Fruit fly (Drosophila melanogaster) whole organism, embryonic: ENCODE measurements around the gene CG9839.

ENCODE experiments used
- Bgb ChIP-seq: fragments of 200-800 bp; sonication (Bioruptor generic); IDR thresholded peaks from 2 replicates; pipeline ENCODE4 v1.3.6; 2022; ENCODE audit warnings: missing biosample characterization, missing genetic modification characterization; ENCODE audit not compliant: partially characterized antibody
- CG10209 ChIP-seq: fragments of 200-800 bp; sonication (Bioruptor generic); optimal IDR thresholded peaks from 3 replicates; lab custom pipeline; 2017; ENCODE audit warnings: missing biosample characterization, mild to moderate bottlenecking, missing genetic modification characterization, missing genetic modification reagents
- CG10654 ChIP-seq: fragments of 200-800 bp; sonication (Bioruptor generic); optimal IDR thresholded peaks from 2 replicates; lab custom pipeline; 2016; ENCODE audit warnings: missing biosample characterization, missing genetic modification characterization
- CG10959 ChIP-seq: fragments of 200-800 bp; sonication (Bioruptor generic); IDR thresholded peaks from 2 replicates; pipeline ENCODE4 v1.3.6; 2022; ENCODE audit warnings: missing biosample characterization, missing genetic modification characterization
- CG11093 ChIP-seq: fragments of 200-800 bp; sonication (Bioruptor generic); IDR thresholded peaks from 3 replicates; pipeline ENCODE4 v1.3.6; 2022; ENCODE audit warnings: missing biosample characterization, missing genetic modification characterization
- CG14965 ChIP-seq: fragments of 200-800 bp; sonication (Bioruptor generic); optimal IDR thresholded peaks from 2 replicates; lab custom pipeline; 2016; ENCODE audit warnings: missing biosample characterization, missing genetic modification characterization, borderline replicate concordance
- CG1529 ChIP-seq: fragments of 200-800 bp; sonication (Bioruptor generic); optimal IDR thresholded peaks from 3 replicates; lab custom pipeline; 2018; ENCODE audit warnings: missing biosample characterization, missing genetic modification characterization
- CG15479 ChIP-seq: fragments of 200-800 bp; sonication (Bioruptor generic); optimal IDR thresholded peaks from 3 replicates; lab custom pipeline; 2019; ENCODE audit warnings: missing biosample characterization, mild to moderate bottlenecking, missing genetic modification characterization, moderate library complexity
- CG16813 ChIP-seq: fragments of 200-800 bp; sonication (Bioruptor generic); IDR thresholded peaks from 3 replicates; pipeline ENCODE4 v1.3.6; 2022; ENCODE audit warnings: missing biosample characterization, missing genetic modification characterization; ENCODE audit not compliant: partially characterized antibody
- CG17359 ChIP-seq: fragments of 200-800 bp; sonication (Bioruptor generic); optimal IDR thresholded peaks from 3 replicates; lab custom pipeline; 2018; ENCODE audit warnings: missing biosample characterization, mild to moderate bottlenecking, missing genetic modification characterization, moderate library complexity
- CG17361 ChIP-seq: fragments of 200-800 bp; sonication (Bioruptor generic); IDR thresholded peaks from 3 replicates; pipeline ENCODE4 v1.3.6; 2022; ENCODE audit warnings: missing biosample characterization, missing genetic modification characterization
- CG30403 ChIP-seq: fragments of 200-800 bp; sonication (Bioruptor generic); optimal IDR thresholded peaks from 3 replicates; lab custom pipeline; 2016; ENCODE audit warnings: missing biosample characterization, missing genetic modification characterization
- CG4617 ChIP-seq: fragments of 200-800 bp; sonication (Bioruptor generic); optimal IDR thresholded peaks from 3 replicates; lab custom pipeline; 2016; ENCODE audit warnings: missing biosample characterization, missing genetic modification characterization, borderline replicate concordance
- CG6654 ChIP-seq: fragments of 200-800 bp; sonication (Bioruptor generic); optimal IDR thresholded peaks from 2 replicates; lab custom pipeline; 2017; ENCODE audit warnings: missing biosample characterization, mild to moderate bottlenecking, missing genetic modification characterization
- CG8924 ChIP-seq: fragments of 200-800 bp; optimal IDR thresholded peaks from 3 replicates; lab custom pipeline; 2019; ENCODE audit warnings: missing biosample characterization, mild to moderate bottlenecking, missing genetic modification characterization, moderate library complexity
- CG9727 ChIP-seq: fragments of 200-800 bp; sonication (Bioruptor generic); optimal IDR thresholded peaks from 3 replicates; lab custom pipeline; 2017; ENCODE audit warnings: missing biosample characterization, mild to moderate bottlenecking, missing genetic modification characterization
- CHES-1-like ChIP-seq: fragments of 200-800 bp; sonication (Bioruptor generic); optimal IDR thresholded peaks from 2 replicates; lab custom pipeline; 2016; ENCODE audit warnings: missing biosample characterization, missing genetic modification characterization
- CTCF ChIP-seq: fragments of 200-800 bp; sonication (Bioruptor generic); optimal IDR thresholded peaks from 2 replicates; lab custom pipeline; 2017; ENCODE audit warnings: missing biosample characterization, mild to moderate bottlenecking, missing genetic modification characterization, moderate library complexity
- CkIIα-i1 ChIP-seq: fragments of 200-800 bp; sonication (Bioruptor generic); IDR thresholded peaks from 2 replicates; pipeline ENCODE4 v1.3.6; 2022; ENCODE audit warnings: missing biosample characterization, missing genetic modification characterization
- CoRest ChIP-seq: fragments of 200-800 bp; sonication (Bioruptor generic); optimal IDR thresholded peaks from 3 replicates; lab custom pipeline; 2018; ENCODE audit warnings: missing biosample characterization, mild to moderate bottlenecking, missing genetic modification characterization, moderate library complexity
- HLHmδ ChIP-seq: fragments of 200-800 bp; sonication (Bioruptor generic); optimal IDR thresholded peaks from 2 replicates; lab custom pipeline; 2018; ENCODE audit warnings: missing biosample characterization, mild to moderate bottlenecking, missing genetic modification characterization, moderate library complexity
- Hmx ChIP-seq: fragments of 200-800 bp; sonication (Bioruptor generic); optimal IDR thresholded peaks from 2 replicates; lab custom pipeline; 2016; ENCODE audit warnings: missing biosample characterization, missing genetic modification characterization
- MBD-R2 ChIP-seq: fragments of 200-800 bp; sonication (Bioruptor generic); IDR thresholded peaks from 2 replicates; pipeline ENCODE4 v1.3.6; 2022; ENCODE audit warnings: missing biosample characterization, missing genetic modification characterization
- Nf-YA ChIP-seq: fragments of 200-800 bp; sonication (Bioruptor generic); IDR thresholded peaks from 2 replicates; pipeline ENCODE4 v1.3.6; 2022; ENCODE audit warnings: missing biosample characterization, missing genetic modification characterization
- Nf-YB ChIP-seq: fragments of 200-800 bp; sonication (Bioruptor generic); optimal IDR thresholded peaks from 3 replicates; lab custom pipeline; 2019; ENCODE audit warnings: missing biosample characterization, mild to moderate bottlenecking, missing genetic modification characterization, moderate library complexity
- Scr ChIP-seq: fragments of 200-800 bp; sonication (Bioruptor generic); IDR thresholded peaks from 2 replicates; pipeline ENCODE4 v1.3.6; 2022; ENCODE audit warnings: missing biosample characterization, missing genetic modification characterization; ENCODE audit not compliant: partially characterized antibody
- Sox102F ChIP-seq: fragments of 200-800 bp; sonication (Bioruptor generic); optimal IDR thresholded peaks from 2 replicates; lab custom pipeline; 2018; ENCODE audit warnings: missing biosample characterization, mild to moderate bottlenecking, missing genetic modification characterization, moderate library complexity
- abd-A ChIP-seq: fragments of 200-800 bp; sonication (Bioruptor generic); optimal IDR thresholded peaks from 3 replicates; lab custom pipeline; 2019; ENCODE audit warnings: missing biosample characterization, mild to moderate bottlenecking, missing genetic modification characterization, moderate library complexity
- ap ChIP-seq: fragments of 200-800 bp; sonication (Bioruptor generic); IDR thresholded peaks from 2 replicates; pipeline ENCODE4 v1.3.6; 2022; ENCODE audit warnings: missing biosample characterization, missing genetic modification characterization
- cas ChIP-seq: fragments of 200-800 bp; sonication (Bioruptor generic); IDR thresholded peaks from 2 replicates; pipeline ENCODE4 v1.3.6; 2022; ENCODE audit warnings: missing biosample characterization, missing genetic modification characterization
- croc ChIP-seq: fragments of 200-800 bp; sonication (Bioruptor generic); conservative IDR thresholded peaks from 3 replicates; pipeline ENCODE4 v1.3.6; 2022; ENCODE audit warnings: missing biosample characterization, missing genetic modification characterization
- danr ChIP-seq: fragments of 200-800 bp; sonication (Bioruptor generic); IDR thresholded peaks from 2 replicates; pipeline ENCODE4 v1.3.6; 2022; ENCODE audit warnings: missing biosample characterization, missing genetic modification characterization
- disco-r ChIP-seq: fragments of 200-800 bp; sonication (Bioruptor generic); optimal IDR thresholded peaks from 2 replicates; lab custom pipeline; 2016; ENCODE audit warnings: missing biosample characterization, missing genetic modification characterization
- dm ChIP-seq: fragments of 200-800 bp; sonication (Bioruptor generic); optimal IDR thresholded peaks from 3 replicates; lab custom pipeline; 2016; ENCODE audit warnings: missing biosample characterization, missing genetic modification characterization
- dmrt11E ChIP-seq: fragments of 200-800 bp; sonication (Bioruptor generic); optimal IDR thresholded peaks from 3 replicates; lab custom pipeline; 2018; ENCODE audit warnings: missing biosample characterization, mild to moderate bottlenecking, missing genetic modification characterization, moderate library complexity
- gem ChIP-seq: fragments of 200-800 bp; sonication (Bioruptor generic); optimal IDR thresholded peaks from 2 replicates; lab custom pipeline; 2019; ENCODE audit warnings: missing biosample characterization, mild to moderate bottlenecking, missing genetic modification characterization, moderate library complexity
- grau ChIP-seq: fragments of 200-800 bp; optimal IDR thresholded peaks from 3 replicates; lab custom pipeline; 2019; ENCODE audit warnings: missing biosample characterization, mild to moderate bottlenecking, missing genetic modification characterization, moderate library complexity
- h ChIP-seq: fragments of >200 bp; optimal IDR thresholded peaks from 2 replicates; lab custom pipeline; 2017
- insv ChIP-seq, 2 experiments: fragments of 200-800 bp; sonication (Bioruptor generic); optimal IDR thresholded peaks; 3 replicates each; lab custom pipeline; 2016 to 2018; ENCODE audit warnings: missing biosample characterization in 2 of 2, missing genetic modification characterization in 2 of 2
- klu ChIP-seq: fragments of 200-800 bp; sonication (Bioruptor generic); IDR thresholded peaks from 2 replicates; pipeline ENCODE4 v1.3.6; 2022; ENCODE audit warnings: missing biosample characterization, missing genetic modification characterization
- phol ChIP-seq: fragments of 200-800 bp; sonication (Bioruptor generic); optimal IDR thresholded peaks from 3 replicates; lab custom pipeline; 2018; ENCODE audit warnings: missing biosample characterization, mild to moderate bottlenecking, missing genetic modification characterization, moderate library complexity
- pzg ChIP-seq: fragments of 200-800 bp; sonication (Bioruptor generic); optimal IDR thresholded peaks from 3 replicates; lab custom pipeline; 2018; ENCODE audit warnings: missing biosample characterization, mild to moderate bottlenecking, missing genetic modification characterization, moderate library complexity
- seq ChIP-seq: fragments of 200-800 bp; sonication (Bioruptor generic); IDR thresholded peaks from 2 replicates; pipeline ENCODE4 v1.3.6; 2022; ENCODE audit warnings: missing biosample characterization, missing genetic modification characterization
- sna ChIP-seq: fragments of 200-800 bp; sonication (Bioruptor generic); IDR thresholded peaks from 2 replicates; pipeline ENCODE4 v1.3.6; 2022; ENCODE audit warnings: missing biosample characterization, missing genetic modification characterization; ENCODE audit not compliant: partially characterized antibody
- sob ChIP-seq: fragments of 200-800 bp; sonication (Bioruptor generic); IDR thresholded peaks from 2 replicates; pipeline ENCODE4 v1.3.6; 2022; ENCODE audit warnings: missing biosample characterization, missing genetic modification characterization
- trem ChIP-seq: fragments of 200-800 bp; optimal IDR thresholded peaks from 3 replicates; lab custom pipeline; 2019; ENCODE audit warnings: missing biosample characterization, mild to moderate bottlenecking, missing genetic modification characterization, moderate library complexity
- unc-4 ChIP-seq: fragments of 200-800 bp; sonication (Bioruptor generic); IDR thresholded peaks from 2 replicates; pipeline ENCODE4 v1.3.6; 2022; ENCODE audit warnings: missing biosample characterization, missing genetic modification characterization; ENCODE audit not compliant: partially characterized antibody
- usp ChIP-seq: fragments of >200 bp; optimal IDR thresholded peaks from 2 replicates; lab custom pipeline; 2017; ENCODE audit warnings: missing biosample characterization, missing genetic modification characterization
- wdn ChIP-seq: fragments of 200-800 bp; sonication (Bioruptor generic); IDR thresholded peaks from 2 replicates; pipeline ENCODE4 v1.3.6; 2022; ENCODE audit warnings: missing biosample characterization, missing genetic modification characterization
- zen ChIP-seq: fragments of 200-800 bp; sonication (Bioruptor generic); optimal IDR thresholded peaks from 3 replicates; lab custom pipeline; 2018; ENCODE audit warnings: missing biosample characterization, mild to moderate bottlenecking, missing genetic modification characterization, moderate library complexity

CG9839 gene

DNA sequence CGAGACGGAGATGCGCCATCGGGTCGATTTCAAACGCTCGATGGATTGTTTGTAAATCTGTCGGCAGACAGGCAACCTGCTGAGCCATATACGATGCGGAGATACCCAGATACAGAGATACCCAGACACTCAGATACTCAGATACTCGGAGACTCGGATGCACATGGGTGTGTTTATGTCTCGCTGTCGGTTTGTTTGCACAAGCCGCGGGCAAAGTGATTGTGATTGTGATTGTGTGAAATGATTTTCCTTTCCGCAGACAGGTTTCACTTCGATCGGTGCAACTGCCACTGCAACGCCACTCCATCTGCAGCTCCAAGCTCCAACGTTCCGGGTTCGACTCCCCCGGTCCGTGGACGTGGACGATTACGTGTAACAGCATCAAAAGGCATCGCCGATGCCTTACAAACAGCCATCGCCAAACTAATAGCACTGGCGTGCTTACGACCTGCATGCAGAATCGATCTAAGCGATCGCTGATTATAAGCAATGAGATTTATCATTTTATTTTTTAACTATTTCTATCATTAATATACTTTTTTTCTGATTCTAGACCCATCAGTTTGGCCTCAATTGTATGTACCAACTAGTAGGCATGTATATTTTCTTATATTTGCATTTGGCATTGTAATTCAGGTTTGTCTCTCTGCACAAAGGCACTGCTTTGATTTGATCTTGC is 16.7 kb downstream of the CG9839 start (continued):
- peak; percentile 34; the same call in 1 of the 2 replicates for TF ChIP-seq sob
- TF ChIP-seq CG10654 (GFP tag; lab: Kevin White, UChicago): peak; percentile 29
- peak; percentile 67 for TF ChIP-seq Sox102F
- 0 out of 2 replicates have a peak, but pooled peaks have one; percentile 16 for TF ChIP-seq wdn (GFP tag; lab: Robert Waterston, UW)
- no peak for TF ChIP-seq disco-r (GFP tag; lab: Kevin White, UChicago)
- no peak for TF ChIP-seq HLHmδ
- TF ChIP-seq insv (GFP tag; optimal IDR thresholded peaks at IDR 0.05; lab: Kevin White, UChicago): no peak
- TF ChIP-seq CTCF (GFP tag; lab: Kevin White, UChicago): no peak
- TF ChIP-seq abd-A: peak; percentile 11
- TF ChIP-seq sna (GFP tag; lab: Robert Waterston, UW): no peak
- peak; percentile 22; the same call in 1 of the 2 replicates for TF ChIP-seq CG10959
- TF ChIP-seq trem (tag; lab: Kevin White, UChicago): peak; percentile 19
- no peak for TF ChIP-seq pzg (GFP tag; lab: Kevin White, UChicago)
- TF ChIP-seq gem (tag; lab: Kevin White, UChicago): peak; percentile 72
- TF ChIP-seq Nf-YA: peak; percentile 55; the same call in 1 of the 2 replicates
- TF ChIP-seq Bgb: no peak
- TF ChIP-seq CG4617 (GFP tag; lab: Kevin White, UChicago): no peak
- 0 out of 3 replicates have a peak, but pooled peaks have one; percentile 45 for TF ChIP-seq croc (GFP tag; lab: Robert Waterston, UW)
- no peak for TF ChIP-seq CG15479 (GFP tag; lab: Kevin White, UChicago)
- TF ChIP-seq CG14965 (GFP tag; lab: Kevin White, UChicago): no peak
- no peak for TF ChIP-seq CHES-1-like (GFP tag; lab: Kevin White, UChicago)
- peak; percentile 78 for TF ChIP-seq danr (GFP tag; lab: Robert Waterston, UW)
- peak; percentile 56; the same call in 1 of the 2 replicates for TF ChIP-seq ap (GFP tag; lab: Robert Waterston, UW)
- peak; percentile 42 for TF ChIP-seq grau (tag; lab: Kevin White, UChicago)
- TF ChIP-seq Hmx (GFP tag; lab: Kevin White, UChicago): no peak
- TF ChIP-seq dm (GFP tag; lab: Kevin White, UChicago): no peak
- TF ChIP-seq CG16813 (GFP tag; lab: Robert Waterston, UW): no peak
- TF ChIP-seq CG17359: peak; percentile 70
- TF ChIP-seq CkIIα-i1: no peak
- no peak for TF ChIP-seq CG6654
- peak; percentile 12 for TF ChIP-seq Nf-YB
- TF ChIP-seq CoRest (tag; lab: Kevin White, UChicago): peak; percentile 21
- TF ChIP-seq klu (GFP tag; lab: Robert Waterston, UW): no peak
- TF ChIP-seq usp (GFP tag; lab: Kevin White, UChicago): no peak
- TF ChIP-seq dmrt11E (tag; lab: Kevin White, UChicago): no peak
- peak; percentile 44 for TF ChIP-seq seq (GFP tag; lab: Robert Waterston, UW)
- no peak for TF ChIP-seq zen
- TF ChIP-seq CG10209 (GFP tag; lab: Kevin White, UChicago): peak; percentile 14
- TF ChIP-seq CG9727 (GFP tag; lab: Kevin White, UChicago): peak; percentile 39
- peak; percentile 49 for TF ChIP-seq phol
- TF ChIP-seq Scr (GFP tag; lab: Robert Waterston, UW): no peak
- TF ChIP-seq CG17361 (GFP tag; lab: Robert Waterston, UW): peak; percentile 46; the same call in 1 of the 3 replicates
- TF ChIP-seq MBD-R2 (GFP tag; lab: Robert Waterston, UW): no peak
- TF ChIP-seq cas: no peak
- peak; percentile 41 for TF ChIP-seq CG30403 (GFP tag; lab: Kevin White, UChicago)
- TF ChIP-seq CG8924: peak; percentile 53
- no peak for TF ChIP-seq CG1529 (GFP tag; lab: Kevin White, UChicago)
- no peak for TF ChIP-seq h (lab: Kevin White, UChicago)
- no peak for TF ChIP-seq unc-4
- peak; percentile 62; the same call in 1 of the 3 replicates for TF ChIP-seq CG11093
